Worm (Caenorhabditis elegans) whole organism, L4 larva: ENCODE results near the gene oops-1.
A peak's percentile ranks its signal among the peaks of the same experiment; 100 is the strongest.

Source experiments
- D1046.2 ChIP-seq: fragments of 200-800 bp; sonication (Bioruptor generic); IDR thresholded peaks from 2 replicates; pipeline ENCODE4 v1.3.6; 2022; ENCODE audit warnings: missing genetic modification characterization, missing compliant biosample characterization
- Y105C5A.15 ChIP-seq: fragments of 200-800 bp; sonication (Bioruptor generic); IDR thresholded peaks from 2 replicates; pipeline ENCODE4 v1.3.6; 2022; ENCODE audit warnings: missing genetic modification characterization, missing compliant biosample characterization
- Y48G9A.11 ChIP-seq: fragments of 200-800 bp; sonication (Bioruptor generic); IDR thresholded peaks from 2 replicates; pipeline ENCODE4 v1.3.6; 2022; ENCODE audit warnings: missing genetic modification reagents, missing genetic modification characterization, missing compliant biosample characterization
- Y75B8A.6 ChIP-seq: fragments of 200-800 bp; sonication (Bioruptor generic); IDR thresholded peaks from 2 replicates; pipeline ENCODE4 v1.3.6; 2022; ENCODE audit warnings: missing genetic modification reagents, missing genetic modification characterization, missing compliant biosample characterization
- ZK337.2 ChIP-seq: fragments of 200-800 bp; sonication (Bioruptor generic); IDR thresholded peaks from 2 replicates; pipeline ENCODE4 v1.3.6; 2022; ENCODE audit warnings: missing genetic modification reagents, missing genetic modification characterization, missing compliant biosample characterization
- aly-2 ChIP-seq: sonication (generic microtip); optimal IDR thresholded peaks from 2 replicates; lab custom pipeline; 2018; ENCODE audit warnings: missing biosample characterization, missing genetic modification characterization
- arid-1 ChIP-seq: fragments of 200-800 bp; sonication (Bioruptor generic); conservative IDR thresholded peaks from 2 replicates; pipeline ENCODE4 v1.3.6; 2022; ENCODE audit warnings: missing genetic modification reagents, missing genetic modification characterization, missing compliant biosample characterization
- ceh-28 ChIP-seq: fragments of 150-350 bp; optimal IDR thresholded peaks from 2 replicates; lab custom pipeline; 2014; ENCODE audit warnings: missing biosample characterization, missing genetic modification reagents, missing genetic modification characterization
- ceh-62 ChIP-seq: sonication (generic microtip); optimal IDR thresholded peaks from 2 replicates; lab custom pipeline; 2017; ENCODE audit warnings: missing biosample characterization, missing genetic modification characterization
- ceh-82 ChIP-seq: sonication (generic microtip); optimal IDR thresholded peaks from 2 replicates; lab custom pipeline; 2017; ENCODE audit warnings: missing biosample characterization, missing genetic modification characterization
- ces-1 ChIP-seq: fragments of 150-350 bp; sonication (generic microtip); optimal IDR thresholded peaks from 4 replicates; lab custom pipeline; 2014; ENCODE audit warnings: missing biosample characterization, missing genetic modification reagents, missing genetic modification characterization
- ctbp-1 ChIP-seq: fragments of 200-800 bp; sonication (Bioruptor generic); IDR thresholded peaks from 2 replicates; pipeline ENCODE4 v1.3.6; 2022; ENCODE audit warnings: missing genetic modification reagents, missing genetic modification characterization, missing compliant biosample characterization
- daf-12 ChIP-seq: fragments of 150-350 bp; optimal IDR thresholded peaks from 2 replicates; lab custom pipeline; 2014; ENCODE audit warnings: missing biosample characterization, missing genetic modification reagents, missing genetic modification characterization
- daf-19 ChIP-seq: fragments of 200-800 bp; sonication (Bioruptor generic); conservative IDR thresholded peaks from 2 replicates; pipeline ENCODE4 v1.3.6; 2022; ENCODE audit warnings: missing genetic modification characterization, missing compliant biosample characterization
- dmd-8 ChIP-seq: fragments of 200-800 bp; sonication (Bioruptor generic); IDR thresholded peaks from 2 replicates; pipeline ENCODE4 v1.3.6; 2022; ENCODE audit warnings: missing genetic modification characterization, missing compliant biosample characterization
- duxl-1 ChIP-seq: sonication (generic microtip); optimal IDR thresholded peaks from 2 replicates; lab custom pipeline; 2016; ENCODE audit warnings: mild to moderate bottlenecking, missing genetic modification characterization, moderate library complexity, missing compliant biosample characterization; ENCODE audit not compliant: poor library complexity
- egl-27 ChIP-seq: sonication (generic microtip); optimal IDR thresholded peaks from 3 replicates; lab custom pipeline; 2017; ENCODE audit warnings: missing biosample characterization, missing genetic modification reagents, missing genetic modification characterization
- fkh-10 ChIP-seq: fragments of 150-350 bp; optimal IDR thresholded peaks from 2 replicates; lab custom pipeline; 2014; ENCODE audit warnings: missing biosample characterization, missing genetic modification reagents, missing genetic modification characterization
- fos-1 ChIP-seq: fragments of 150-350 bp; optimal IDR thresholded peaks from 2 replicates; lab custom pipeline; 2014; ENCODE audit warnings: missing biosample characterization, missing genetic modification characterization
- gei-8 ChIP-seq: fragments of 200-800 bp; sonication (Bioruptor generic); optimal IDR thresholded peaks from 2 replicates; lab custom pipeline; 2018; ENCODE audit warnings: mild to moderate bottlenecking, missing genetic modification characterization, missing compliant biosample characterization
- hif-1 ChIP-seq, 2 experiments: sonication (generic microtip); optimal IDR thresholded peaks; 2 replicates each; lab custom pipeline; 2016 to 2017; ENCODE audit warnings: missing compliant biosample characterization in 2 of 2, missing genetic modification characterization in 2 of 2, missing genetic modification reagents in 2 of 2, missing genotype in 2 of 2, mild to moderate bottlenecking in 1 of 2
- hlh-30 ChIP-seq: sonication (generic microtip); optimal IDR thresholded peaks from 2 replicates; lab custom pipeline; 2017; ENCODE audit warnings: antibody characterized with exemption, mild to moderate bottlenecking, missing genetic modification characterization, missing compliant biosample characterization; ENCODE audit not compliant: insufficient read depth
- hmg-1.1 ChIP-seq: fragments of 200-800 bp; sonication (Bioruptor generic); IDR thresholded peaks from 2 replicates; pipeline ENCODE4 v1.3.6; 2022; ENCODE audit warnings: missing genetic modification reagents, missing genetic modification characterization, missing compliant biosample characterization
- lim-7 ChIP-seq: fragments of 200-800 bp; sonication (Bioruptor generic); IDR thresholded peaks from 2 replicates; pipeline ENCODE4 v1.3.6; 2022; ENCODE audit warnings: missing genetic modification characterization, missing compliant biosample characterization
- lin-1 ChIP-seq: fragments of 200-800 bp; sonication (Bioruptor generic); IDR thresholded peaks from 2 replicates; pipeline ENCODE4 v1.3.6; 2022; ENCODE audit warnings: missing genetic modification reagents, missing genetic modification characterization, missing compliant biosample characterization
- lin-13 ChIP-seq: fragments of 150-350 bp; optimal IDR thresholded peaks from 2 replicates; lab custom pipeline; 2014; ENCODE audit warnings: missing biosample characterization, missing genetic modification reagents, missing genetic modification characterization
- lin-38 ChIP-seq: fragments of 200-800 bp; sonication (Bioruptor generic); IDR thresholded peaks from 2 replicates; pipeline ENCODE4 v1.3.6; 2022; ENCODE audit warnings: missing genetic modification reagents, missing genetic modification characterization, missing compliant biosample characterization
- lin-39 ChIP-seq: fragments of 150-350 bp; optimal IDR thresholded peaks from 2 replicates; lab custom pipeline; 2014; ENCODE audit warnings: missing biosample characterization, missing genetic modification reagents, missing genetic modification characterization
- madf-5 ChIP-seq, 2 experiments: fragments of 200-800 bp; sonication (Bioruptor generic); IDR thresholded peaks; 2 replicates each; pipeline ENCODE4 v1.3.6; 2022; ENCODE audit warnings: missing compliant biosample characterization in 2 of 2, missing genetic modification characterization in 2 of 2
- mdt-29 ChIP-seq: fragments of 200-800 bp; sonication (Bioruptor generic); IDR thresholded peaks from 2 replicates; pipeline ENCODE4 v1.3.6; 2022; ENCODE audit warnings: missing genetic modification reagents, missing genetic modification characterization, missing compliant biosample characterization
- mes-2 ChIP-seq: sonication (generic microtip); optimal IDR thresholded peaks from 2 replicates; lab custom pipeline; 2016; ENCODE audit warnings: missing genotype, mild to moderate bottlenecking, missing genetic modification characterization, missing compliant biosample characterization; ENCODE audit not compliant: poor library complexity, severe bottlenecking
- mxl-2 ChIP-seq: fragments of 200-800 bp; sonication (Bioruptor generic); conservative IDR thresholded peaks from 2 replicates; pipeline ENCODE4 v1.3.6; 2022; ENCODE audit warnings: missing genetic modification reagents, missing genetic modification characterization, missing compliant biosample characterization
- mxl-3 ChIP-seq: fragments of 200-800 bp; sonication (Bioruptor generic); optimal IDR thresholded peaks from 2 replicates; lab custom pipeline; 2018; ENCODE audit warnings: mild to moderate bottlenecking, missing genetic modification characterization, missing compliant biosample characterization
- nhr-10 ChIP-seq: fragments of 150-350 bp; optimal IDR thresholded peaks from 2 replicates; lab custom pipeline; 2014; ENCODE audit warnings: missing biosample characterization, missing genetic modification characterization
- nhr-111 ChIP-seq: fragments of 200-800 bp; sonication (Bioruptor generic); optimal IDR thresholded peaks from 2 replicates; lab custom pipeline; 2018; ENCODE audit warnings: mild to moderate bottlenecking, missing genetic modification characterization, missing compliant biosample characterization
- nhr-237 ChIP-seq: sonication (generic microtip); optimal IDR thresholded peaks from 2 replicates; lab custom pipeline; 2017; ENCODE audit warnings: missing biosample characterization, missing genetic modification characterization
- nhr-25 ChIP-seq: sonication (generic microtip); optimal IDR thresholded peaks from 2 replicates; lab custom pipeline; 2017; ENCODE audit warnings: missing genetic modification characterization, mild to moderate bottlenecking, missing compliant biosample characterization, antibody characterized with exemption, moderate library complexity, borderline replicate concordance; ENCODE audit not compliant: insufficient read depth
- nhr-48 ChIP-seq: sonication (generic microtip); optimal IDR thresholded peaks from 2 replicates; lab custom pipeline; 2016; ENCODE audit warnings: mild to moderate bottlenecking, missing genetic modification characterization, missing compliant biosample characterization
- nhr-76 ChIP-seq: fragments of 150-350 bp; optimal IDR thresholded peaks from 2 replicates; lab custom pipeline; 2014; ENCODE audit warnings: missing biosample characterization, missing genetic modification characterization
- pha-4 ChIP-seq, 2 experiments: fragments of 150-350 bp in 1 of 2; fragments of 200-800 bp in 1 of 2; sonication (Bioruptor generic) in 1 of 2; IDR thresholded peaks in 1 of 2; optimal IDR thresholded peaks in 1 of 2; 2 replicates each; pipeline versions ENCODE4 v1.3.6 to Lab custom; 2014 to 2022; ENCODE audit warnings: missing genetic modification characterization in 2 of 2, missing genetic modification reagents in 2 of 2, missing biosample characterization in 1 of 2, missing compliant biosample characterization in 1 of 2
- php-3 ChIP-seq: fragments of 200-800 bp; sonication (Bioruptor generic); IDR thresholded peaks from 2 replicates; pipeline ENCODE4 v1.3.6; 2022; ENCODE audit warnings: missing genetic modification reagents, missing genetic modification characterization, missing compliant biosample characterization
- pqm-1 ChIP-seq: sonication (generic microtip); optimal IDR thresholded peaks from 2 replicates; lab custom pipeline; 2017; ENCODE audit warnings: missing biosample characterization, missing genetic modification characterization
- rbr-2 ChIP-seq: sonication (generic microtip); optimal IDR thresholded peaks from 2 replicates; lab custom pipeline; 2016; ENCODE audit warnings: missing genotype, missing genetic modification characterization, missing compliant biosample characterization
- set-16 ChIP-seq: fragments of 200-800 bp; sonication (Bioruptor generic); IDR thresholded peaks from 2 replicates; pipeline ENCODE4 v1.3.6; 2022; ENCODE audit warnings: missing genetic modification reagents, missing genetic modification characterization, missing compliant biosample characterization
- snpc-1.2 ChIP-seq: fragments of 200-800 bp; sonication (Bioruptor generic); IDR thresholded peaks from 2 replicates; pipeline ENCODE4 v1.3.6; 2022; ENCODE audit warnings: missing genetic modification reagents, missing genetic modification characterization, missing compliant biosample characterization
- spr-1 ChIP-seq: sonication (generic microtip); optimal IDR thresholded peaks from 2 replicates; lab custom pipeline; 2016; ENCODE audit warnings: mild to moderate bottlenecking, missing genetic modification characterization, missing compliant biosample characterization
- unc-130 ChIP-seq: sonication (generic microtip); optimal IDR thresholded peaks from 2 replicates; lab custom pipeline; 2016; ENCODE audit warnings: missing genetic modification reagents, missing genetic modification characterization, missing compliant biosample characterization
- unc-39 ChIP-seq: sonication (generic microtip); optimal IDR thresholded peaks from 2 replicates; lab custom pipeline; 2017; ENCODE audit warnings: missing biosample characterization, missing genetic modification characterization
- vab-7 ChIP-seq: fragments of 200-800 bp; sonication (Bioruptor generic); IDR thresholded peaks from 2 replicates; pipeline ENCODE4 v1.3.6; 2022; ENCODE audit warnings: missing genetic modification reagents, missing genetic modification characterization, missing compliant biosample characterization
- zip-2 ChIP-seq: fragments of 150-350 bp; optimal IDR thresholded peaks from 2 replicates; lab custom pipeline; 2014; ENCODE audit warnings: missing biosample characterization, missing genetic modification characterization
- ztf-11 ChIP-seq: fragments of 150-350 bp; optimal IDR thresholded peaks from 2 replicates; lab custom pipeline; 2014; ENCODE audit warnings: missing biosample characterization, missing genetic modification characterization
- ztf-7 ChIP-seq: fragments of 150-350 bp; optimal IDR thresholded peaks from 2 replicates; lab custom pipeline; 2014; ENCODE audit warnings: missing biosample characterization, missing genetic modification characterization

oops-1 gene

ce11 chrIV:5764392-5764791 is 49.5 kb downstream of the oops-1 start:
- TF ChIP-seq D1046.2 (GFP tag; lab: Robert Waterston, UW) (no peak), spr-1 (tag; lab: Kevin White, UChicago) (no peak), php-3 (GFP tag; lab: Robert Waterston, UW) (no peak), aly-2 (tag; lab: Kevin White, UChicago) (no peak), ZK337.2 (GFP tag; lab: Robert Waterston, UW) (no peak), lin-38 (GFP tag; lab: Robert Waterston, UW) (no peak), zip-2 (tag; lab: Kevin White, UChicago) (no peak), Y75B8A.6 (GFP tag; lab: Robert Waterston, UW) (no peak), daf-19 (GFP tag; lab: Robert Waterston, UW) (no peak), lin-39 (tag; lab: Kevin White, UChicago) (no peak), fkh-10 (GFP tag; lab: Kevin White, UChicago) (no peak), ztf-7 (tag; lab: Kevin White, UChicago) (no peak), mdt-29 (GFP tag; lab: Robert Waterston, UW) (no peak), ceh-62 (tag; lab: Kevin White, UChicago) (no peak), rbr-2 (no peak), pha-4 (GFP tag; IDR thresholded peaks at IDR 0.05; lab: Robert Waterston, UW) (no peak), pha-4 (tag; optimal IDR thresholded peaks at IDR 0.05; lab: Kevin White, UChicago) (no peak), madf-5 (GFP tag; IDR thresholded peaks at IDR 0.05; lab: Robert Waterston, UW) (no peak), nhr-48 (peak; percentile 44), ceh-28 (no peak), ceh-82 (no peak), hmg-1.1 (GFP tag; lab: Robert Waterston, UW) (no peak), dmd-8 (no peak), duxl-1 (tag; lab: Kevin White, UChicago) (no peak), ces-1 (GFP tag; lab: Kevin White, UChicago) (no peak), mxl-2 (GFP tag; lab: Robert Waterston, UW) (no peak), vab-7 (GFP tag; lab: Robert Waterston, UW) (no peak), egl-27 (tag; lab: Kevin White, UChicago) (no peak), lin-13 (no peak), snpc-1.2 (GFP tag; lab: Robert Waterston, UW) (no peak), nhr-237 (no peak), ctbp-1 (GFP tag; lab: Robert Waterston, UW) (no peak), unc-130 (GFP tag; lab: Kevin White, UChicago) (no peak), nhr-76 (no peak), nhr-10 (no peak), set-16 (GFP tag; lab: Robert Waterston, UW) (no peak), hlh-30 (peak; percentile 65), nhr-111 (GFP tag; lab: Kevin White, UChicago) (no peak), unc-39 (no peak), lin-1 (GFP tag; lab: Robert Waterston, UW) (no peak), lim-7 (GFP tag; lab: Robert Waterston, UW) (no peak), mes-2 (tag; lab: Kevin White, UChicago) (no peak), Y48G9A.11 (GFP tag; lab: Robert Waterston, UW) (no peak), pqm-1 (no peak), arid-1 (GFP tag; lab: Robert Waterston, UW) (no peak), nhr-25 (tag; lab: Kevin White, UChicago) (no peak), Y105C5A.15 (GFP tag; lab: Robert Waterston, UW) (no peak), mxl-3 (peak; percentile 73), daf-12 (tag; lab: Kevin White, UChicago) (no peak), fos-1 (no peak), gei-8 (GFP tag; lab: Kevin White, UChicago) (peak; percentile 37), hif-1 (tag; optimal IDR thresholded peaks at IDR 0.05; lab: Kevin White, UChicago) (no peak), ztf-11 (no peak)
